Fruit fly (Drosophila melanogaster): ENCODE results near the gene Pih1D1.

DNA sequence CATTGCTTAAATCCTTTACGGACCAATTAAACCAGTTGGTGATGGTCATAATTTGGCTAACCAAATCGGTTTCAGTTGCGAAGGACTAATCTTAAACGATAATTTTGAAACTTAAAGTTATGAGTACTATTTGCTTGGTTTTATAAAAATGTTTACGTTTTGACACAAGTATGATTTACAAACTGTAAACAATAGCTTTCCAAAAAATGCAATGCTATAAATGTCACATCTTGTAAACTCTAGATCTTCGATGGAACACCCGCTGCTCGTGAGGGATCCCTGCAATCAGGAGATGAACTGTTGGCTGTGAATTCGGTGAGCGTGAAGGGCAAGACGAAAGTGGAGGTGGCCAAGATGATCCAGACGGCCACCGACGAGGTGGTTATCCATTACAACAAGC lies 24.4 kb downstream of the Pih1D1 start, which contains the start of gene CG5781:
- TF ChIP-seq kay (GFP tag; ENCODE audit: borderline replicate concordance) (no peak), CG5204 (GFP tag; optimal IDR thresholded peaks at IDR 0.05) (no peak), CG7101 (tag; optimal IDR thresholded peaks at IDR 0.05) (no peak), toe (GFP tag; optimal IDR thresholded peaks at IDR 0.05) (no peak), CG7045 (GFP tag; optimal IDR thresholded peaks at IDR 0.05) (no peak), bab1 (GFP tag; optimal IDR thresholded peaks at IDR 0.05) (no peak), CG1620 (GFP tag; optimal IDR thresholded peaks at IDR 0.05) (no peak), CG33017 (tag; optimal IDR thresholded peaks at IDR 0.05) (no peak), Crg-1 (GFP tag; optimal IDR thresholded peaks at IDR 0.05) (no peak)

Measured in whole organism, adult.